In the genomic region with DNA sequence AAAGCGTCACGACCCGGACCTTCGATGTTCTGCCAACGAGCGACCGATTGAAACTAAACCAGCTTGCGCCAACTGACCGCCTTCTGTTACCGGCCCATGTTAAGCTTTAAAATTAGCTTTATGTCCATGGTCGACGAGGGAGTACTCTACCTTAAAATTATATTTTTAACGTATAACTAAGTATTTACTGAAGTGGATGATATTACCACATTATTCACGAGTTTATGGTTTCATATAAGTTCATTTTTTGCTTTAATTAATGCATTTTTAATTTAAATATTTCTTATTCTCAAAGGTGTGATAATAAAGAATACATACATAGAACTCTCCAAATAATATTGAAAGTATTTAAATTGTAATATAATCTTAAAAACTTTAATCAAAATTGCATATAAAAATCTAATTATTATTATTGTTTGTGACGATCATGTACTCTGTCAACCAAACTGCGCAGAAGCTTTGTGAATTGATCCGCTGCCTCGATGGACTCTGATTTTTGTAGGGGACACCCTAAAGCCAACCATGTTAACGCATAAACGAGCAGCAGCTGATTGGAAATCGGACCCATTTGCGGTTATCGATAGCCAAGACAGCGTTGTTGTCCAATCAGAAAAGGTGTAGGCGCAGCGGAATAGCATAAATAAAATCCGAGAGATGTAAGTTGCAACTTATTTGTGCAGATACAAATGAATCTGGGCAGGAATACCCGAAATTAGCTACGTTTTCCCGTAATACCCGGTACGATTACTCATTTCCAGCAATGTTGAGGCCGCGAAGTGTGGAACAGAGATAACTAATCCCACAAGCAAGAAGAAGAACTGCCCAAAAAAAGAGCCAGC, we compare ENCODE assay signal across 1 fruit fly cellular context.
A peak's percentile ranks its signal among the peaks of the same experiment; 100 is the strongest.
TF ChIP-seq lines count a peak whose summit lies in the region.

A gene (minus strand): TSS at position 57 of the 839 bp plus-strand sequence.
A gene (plus strand): TSS at position 581 of the 839 bp plus-strand sequence.

TF ChIP-seq in whole organism, embryonic, 481 proteins besides CTCF, POLR2A, EP300 and RAD21 (continued from another document and continues in another):
- TF ChIP-seq grn (GFP tag; optimal IDR thresholded peaks at IDR 0.05; lab: Kevin White, UChicago) (peak; percentile 13), CG10431 (GFP tag; optimal IDR thresholded peaks at IDR 0.05; lab: Kevin White, UChicago) (peak; percentile 75), Fer1 (GFP tag; optimal IDR thresholded peaks at IDR 0.05; lab: Kevin White, UChicago) (peak; percentile 83), CG10267 (tag; optimal IDR thresholded peaks at IDR 0.05; lab: Kevin White, UChicago) (peak; percentile 82), sens (GFP tag; lab: Kevin White, UChicago) (peak; percentile 79), CG12744 (GFP tag; optimal IDR thresholded peaks at IDR 0.05; lab: Kevin White, UChicago) (no peak), CG13123 (GFP tag; optimal IDR thresholded peaks at IDR 0.05; lab: Kevin White, UChicago) (peak; percentile 2), MTF-1 (GFP tag; optimal IDR thresholded peaks at IDR 0.05; lab: Kevin White, UChicago; ENCODE audit: borderline replicate concordance) (no peak), ham (GFP tag; IDR thresholded peaks at IDR 0.05; lab: Robert Waterston, UW) (0 out of 2 replicates have a peak, but pooled peaks have one; percentile 8), Hmx (GFP tag; optimal IDR thresholded peaks at IDR 0.05; lab: Kevin White, UChicago) (no peak), gsb (GFP tag; IDR thresholded peaks at IDR 0.05; lab: Robert Waterston, UW) (no peak), Asciz (GFP tag; optimal IDR thresholded peaks at IDR 0.05; lab: Kevin White, UChicago) (peak; percentile 73), CG11085 (GFP tag; IDR thresholded peaks at IDR 0.05; lab: Robert Waterston, UW) (no peak), CG3726 (GFP tag; IDR thresholded peaks at IDR 0.05; lab: Robert Waterston, UW) (no peak), ind (GFP tag; optimal IDR thresholded peaks at IDR 0.05; lab: Kevin White, UChicago) (peak; percentile 65), Adf1 (GFP tag; IDR thresholded peaks at IDR 0.05; lab: Robert Waterston, UW) (peak; percentile 23; the same call in 1 of the 2 replicates), sim (GFP tag; IDR thresholded peaks at IDR 0.05; lab: Robert Waterston, UW) (no peak), ttk (GFP tag; IDR thresholded peaks at IDR 0.05; lab: Robert Waterston, UW) (no peak; the same call in 1 of the 2 replicates), Awh (GFP tag; IDR thresholded peaks at IDR 0.05; lab: Robert Waterston, UW) (0 out of 2 replicates have a peak, but pooled peaks have one; percentile 38), unc-4 (GFP tag; IDR thresholded peaks at IDR 0.05; lab: Robert Waterston, UW; ENCODE audit: partially characterized antibody) (peak; percentile 51), sqz (GFP tag; optimal IDR thresholded peaks at IDR 0.05; lab: Kevin White, UChicago) (peak; percentile 66), Xbp1 (GFP tag; optimal IDR thresholded peaks at IDR 0.05; lab: Kevin White, UChicago) (peak; percentile 75), oc (tag; optimal IDR thresholded peaks at IDR 0.05; lab: Kevin White, UChicago) (no peak), Antp (GFP tag; optimal IDR thresholded peaks at IDR 0.05; lab: Kevin White, UChicago) (peak; percentile 8), h (optimal IDR thresholded peaks at IDR 0.05; lab: Kevin White, UChicago) (no peak), CG18599 (GFP tag; optimal IDR thresholded peaks at IDR 0.05; lab: Kevin White, UChicago) (peak; percentile 84), danr (GFP tag; IDR thresholded peaks at IDR 0.05; lab: Robert Waterston, UW) (peak; percentile 9; the same call in 1 of the 2 replicates), CG15696 (tag; optimal IDR thresholded peaks at IDR 0.05; lab: Kevin White, UChicago) (peak; percentile 46), CG13296 (GFP tag; optimal IDR thresholded peaks at IDR 0.05; lab: Kevin White, UChicago) (peak; percentile 87), PHDP (tag; optimal IDR thresholded peaks at IDR 0.05; lab: Kevin White, UChicago) (peak; percentile 85), CG17328 (GFP tag; IDR thresholded peaks at IDR 0.05; lab: Robert Waterston, UW) (peak; percentile 22; the same call in 1 of the 2 replicates), CG5245 (GFP tag; optimal IDR thresholded peaks at IDR 0.05; lab: Kevin White, UChicago) (peak; percentile 66), crc (GFP tag; optimal IDR thresholded peaks at IDR 0.05; lab: Kevin White, UChicago) (no peak), CG2678 (tag; optimal IDR thresholded peaks at IDR 0.05; lab: Kevin White, UChicago) (peak; percentile 95), chinmo (GFP tag; IDR thresholded peaks at IDR 0.05; lab: Robert Waterston, UW; ENCODE audit: partially characterized antibody) (0 out of 4 replicates have a peak, but pooled peaks have one; percentile 67), pho (GFP tag; optimal IDR thresholded peaks at IDR 0.05; lab: Kevin White, UChicago) (peak; percentile 41), Taf1 (GFP tag; IDR thresholded peaks at IDR 0.05; lab: Robert Waterston, UW) (no peak), Elba2 (GFP tag; optimal IDR thresholded peaks at IDR 0.05; lab: Kevin White, UChicago) (peak; percentile 33), CG12659 (GFP tag; optimal IDR thresholded peaks at IDR 0.05; lab: Kevin White, UChicago) (peak; percentile 92), CG15269 (tag; optimal IDR thresholded peaks at IDR 0.05; lab: Kevin White, UChicago) (peak; percentile 87), cato (GFP tag; optimal IDR thresholded peaks at IDR 0.05; lab: Kevin White, UChicago; ENCODE audit: borderline replicate concordance) (peak; percentile 30), CG14667 (GFP tag; IDR thresholded peaks at IDR 0.05; lab: Robert Waterston, UW) (peak; percentile 5; the same call in 1 of the 2 replicates), ab (GFP tag; optimal IDR thresholded peaks at IDR 0.05; lab: Kevin White, UChicago) (no peak), CG11247 (GFP tag; IDR thresholded peaks at IDR 0.05; lab: Robert Waterston, UW) (peak; percentile 30; the same call in 1 of the 2 replicates), Doc2 (GFP tag; IDR thresholded peaks at IDR 0.05; lab: Robert Waterston, UW) (no peak), odd (GFP tag; optimal IDR thresholded peaks at IDR 0.05; lab: Kevin White, UChicago) (peak; percentile 87), corto (GFP tag; optimal IDR thresholded peaks at IDR 0.05; lab: Kevin White, UChicago) (peak; percentile 52), nerfin-1 (tag; optimal IDR thresholded peaks at IDR 0.05; lab: Kevin White, UChicago) (peak; percentile 76), CG1647 (GFP tag; optimal IDR thresholded peaks at IDR 0.05; lab: Kevin White, UChicago) (no peak), scrt (GFP tag; optimal IDR thresholded peaks at IDR 0.05; lab: Kevin White, UChicago) (peak; percentile 80), CG31224 (GFP tag; IDR thresholded peaks at IDR 0.05; lab: Robert Waterston, UW) (peak; percentile 45; the same call in 1 of the 2 replicates), CG12942 (GFP tag; optimal IDR thresholded peaks at IDR 0.05; lab: Kevin White, UChicago) (peak; percentile 46), CG2889 (GFP tag; IDR thresholded peaks at IDR 0.05; lab: Robert Waterston, UW) (0 out of 3 replicates have a peak, but pooled peaks have one; percentile 4), Scr (GFP tag; IDR thresholded peaks at IDR 0.05; lab: Robert Waterston, UW; ENCODE audit: partially characterized antibody) (peak; percentile 45; the same call in 1 of the 2 replicates), Fer3 (tag; optimal IDR thresholded peaks at IDR 0.05; lab: Kevin White, UChicago) (peak; percentile 76), eyg (GFP tag; optimal IDR thresholded peaks at IDR 0.05; lab: Kevin White, UChicago) (no peak), Dll (GFP tag; IDR thresholded peaks at IDR 0.05; lab: Robert Waterston, UW; ENCODE audit: partially characterized antibody) (peak; percentile 53), vvl (GFP tag; IDR thresholded peaks at IDR 0.05; lab: Robert Waterston, UW) (peak; percentile 59), Mrtf (GFP tag; IDR thresholded peaks at IDR 0.05; lab: Robert Waterston, UW) (peak; percentile 53; the same call in 1 of the 3 replicates), CG1529 (GFP tag; optimal IDR thresholded peaks at IDR 0.05; lab: Kevin White, UChicago) (peak; percentile 61), slp2 (GFP tag; optimal IDR thresholded peaks at IDR 0.05; lab: Kevin White, UChicago) (no peak), Myb (GFP tag; optimal IDR thresholded peaks at IDR 0.05; lab: Kevin White, UChicago) (no peak), CG4424 (GFP tag; optimal IDR thresholded peaks at IDR 0.05; lab: Kevin White, UChicago) (peak; percentile 75), D19A (tag; optimal IDR thresholded peaks at IDR 0.05; lab: Kevin White, UChicago) (peak; percentile 99), CG2116 (GFP tag; optimal IDR thresholded peaks at IDR 0.05; lab: Kevin White, UChicago) (peak; percentile 74), ash1 (GFP tag; optimal IDR thresholded peaks at IDR 0.05; lab: Kevin White, UChicago) (no peak), al (GFP tag; IDR thresholded peaks at IDR 0.05; lab: Robert Waterston, UW) (0 out of 2 replicates have a peak, but pooled peaks have one; percentile 46), fru (optimal IDR thresholded peaks at IDR 0.05; lab: Kevin White, UChicago) (no peak), onecut (GFP tag; IDR thresholded peaks at IDR 0.05; lab: Robert Waterston, UW) (peak; percentile 48; the same call in 1 of the 2 replicates), CG14965 (GFP tag; optimal IDR thresholded peaks at IDR 0.05; lab: Kevin White, UChicago; ENCODE audit: borderline replicate concordance) (no peak), CG6175 (GFP tag; IDR thresholded peaks at IDR 0.05; lab: Robert Waterston, UW) (peak; percentile 13; the same call in 1 of the 3 replicates), Dbx (GFP tag; IDR thresholded peaks at IDR 0.05; lab: Robert Waterston, UW) (peak; percentile 72), CG7556 (GFP tag; optimal IDR thresholded peaks at IDR 0.05; lab: Kevin White, UChicago) (peak; percentile 95), ATbp (GFP tag; optimal IDR thresholded peaks at IDR 0.05; lab: Kevin White, UChicago) (peak; percentile 58), lilli (GFP tag; optimal IDR thresholded peaks at IDR 0.05; lab: Kevin White, UChicago) (peak; percentile 70), Nf-YB (GFP tag; optimal IDR thresholded peaks at IDR 0.05; lab: Kevin White, UChicago) (peak; percentile 81), Poxn (GFP tag; IDR thresholded peaks at IDR 0.05; lab: Robert Waterston, UW) (no peak), Trl (optimal IDR thresholded peaks at IDR 0.05; lab: Kevin White, UChicago) (no peak), Trl (GFP tag; optimal IDR thresholded peaks at IDR 0.05; lab: Kevin White, UChicago) (no peak), CG12071 (GFP tag; optimal IDR thresholded peaks at IDR 0.05; lab: Kevin White, UChicago) (no peak), inv (GFP tag; IDR thresholded peaks at IDR 0.05; lab: Robert Waterston, UW; ENCODE audit: partially characterized antibody) (peak; percentile 20; the same call in 1 of the 2 replicates), esg (GFP tag; conservative IDR thresholded peaks at IDR 0.05; lab: Robert Waterston, UW) (peak; percentile 57; the same call in 1 of the 2 replicates), CG33213 (GFP tag; optimal IDR thresholded peaks at IDR 0.05; lab: Kevin White, UChicago) (no peak), ken (GFP tag; IDR thresholded peaks at IDR 0.05; lab: Robert Waterston, UW) (0 out of 3 replicates have a peak, but pooled peaks have one; percentile 10), BEAF-32 (GFP tag; optimal IDR thresholded peaks at IDR 0.05; lab: Kevin White, UChicago) (peak; percentile 61), B-H2 (GFP tag; optimal IDR thresholded peaks at IDR 0.05; lab: Kevin White, UChicago) (peak; percentile 40), sisA (GFP tag; IDR thresholded peaks at IDR 0.05; lab: Robert Waterston, UW) (peak; percentile 55; the same call in 1 of the 2 replicates), Bteb2 (GFP tag; optimal IDR thresholded peaks at IDR 0.05; lab: Kevin White, UChicago) (no peak), amos (GFP tag; IDR thresholded peaks at IDR 0.05; lab: Robert Waterston, UW; ENCODE audit: partially characterized antibody) (peak; percentile 52; the same call in 1 of the 2 replicates), CG16779 (GFP tag; IDR thresholded peaks at IDR 0.05; lab: Robert Waterston, UW) (no peak), kni (GFP tag; optimal IDR thresholded peaks at IDR 0.05; lab: Kevin White, UChicago) (no peak), schlank (tag; optimal IDR thresholded peaks at IDR 0.05; lab: Kevin White, UChicago) (no peak), CG4730 (GFP tag; IDR thresholded peaks at IDR 0.05; lab: Robert Waterston, UW) (peak; percentile 58), Bdp1 (GFP tag; optimal IDR thresholded peaks at IDR 0.05; lab: Kevin White, UChicago) (peak; percentile 25), CG15011 (GFP tag; optimal IDR thresholded peaks at IDR 0.05; lab: Kevin White, UChicago) (no peak), ewg (GFP tag; optimal IDR thresholded peaks at IDR 0.05; lab: Kevin White, UChicago) (peak; percentile 79), CG3995 (GFP tag; optimal IDR thresholded peaks at IDR 0.05; lab: Kevin White, UChicago) (no peak), exex (tag; optimal IDR thresholded peaks at IDR 0.05; lab: Kevin White, UChicago) (peak; percentile 40), Hsf (GFP tag; optimal IDR thresholded peaks at IDR 0.05; lab: Kevin White, UChicago) (peak; percentile 47), Aef1 (GFP tag; IDR thresholded peaks at IDR 0.05; lab: Robert Waterston, UW) (peak; percentile 63; the same call in 2 of the 3 replicates), Rfx (GFP tag; IDR thresholded peaks at IDR 0.05; lab: Robert Waterston, UW) (peak; percentile 68), tx (GFP tag; optimal IDR thresholded peaks at IDR 0.05; lab: Kevin White, UChicago) (no peak), CG9932 (GFP tag; IDR thresholded peaks at IDR 0.05; lab: Robert Waterston, UW) (peak; percentile 82), Ada2b (GFP tag; IDR thresholded peaks at IDR 0.05; lab: Robert Waterston, UW) (peak; percentile 32; the same call in 1 of the 2 replicates), lola (GFP tag; optimal IDR thresholded peaks at IDR 0.05; lab: Kevin White, UChicago) (peak in 1 of 3 experiments; percentile 83), Ets65A (GFP tag; lab: Kevin White, UChicago) (peak; percentile 92), Ptx1 (GFP tag; IDR thresholded peaks at IDR 0.05; lab: Robert Waterston, UW) (peak; percentile 75), CG15479 (GFP tag; optimal IDR thresholded peaks at IDR 0.05; lab: Kevin White, UChicago) (no peak), Hr3 (GFP tag; optimal IDR thresholded peaks at IDR 0.05; lab: Kevin White, UChicago) (peak; percentile 84), pfk (GFP tag; optimal IDR thresholded peaks at IDR 0.05; lab: Kevin White, UChicago) (peak; percentile 10), nom (GFP tag; optimal IDR thresholded peaks at IDR 0.05; lab: Kevin White, UChicago) (peak; percentile 59), CG31388 (GFP tag; optimal IDR thresholded peaks at IDR 0.05; lab: Kevin White, UChicago) (no peak), otp (GFP tag; IDR thresholded peaks at IDR 0.05; lab: Robert Waterston, UW) (0 out of 3 replicates have a peak, but pooled peaks have one; percentile 43), CG15073 (GFP tag; optimal IDR thresholded peaks at IDR 0.05; lab: Kevin White, UChicago) (no peak), CG32532 (GFP tag; IDR thresholded peaks at IDR 0.05; lab: Robert Waterston, UW) (peak; percentile 66)
